Worm (Caenorhabditis elegans): Measurements from ENCODE around the gene dnj-13.

Gene dnj-13

ce11 chrII:11595368-11595996 lies 50.0 kb downstream of the dnj-13 start, which contains the start of gene gfat-1:
Gene gfat-1 (minus strand): TSS chrII:11595418.
- no peak for TF ChIP-seq him-1 (tag; optimal IDR thresholded peaks at IDR 0.05)
- TF ChIP-seq dao-5 (tag; optimal IDR thresholded peaks at IDR 0.05), result no peak
- TF ChIP-seq W03F9.2 (tag; optimal IDR thresholded peaks at IDR 0.05), result no peak

- no peak for TF ChIP-seq W03F9.2 (tag; optimal IDR thresholded peaks at IDR 0.05)
- no peak for TF ChIP-seq him-1 (tag; optimal IDR thresholded peaks at IDR 0.05)
- TF ChIP-seq dao-5 (tag; optimal IDR thresholded peaks at IDR 0.05), result no peak
Measured at ce11 chrII:11596157-11596740, 50.7 kb downstream of the dnj-13 start.

Measured in whole organism, L4/young adult.